Worm (Caenorhabditis elegans) whole organism, young adult: ENCODE data around the gene F08G12.3.

Source experiments
- dpff-1 ChIP-seq: sonication (generic microtip); optimal IDR thresholded peaks from 2 replicates; lab custom pipeline; 2017; ENCODE audit warnings: mild to moderate bottlenecking, missing genetic modification characterization, missing compliant biosample characterization
- let-526 ChIP-seq: fragments of 200-800 bp; sonication (Bioruptor generic); IDR thresholded peaks from 2 replicates; pipeline ENCODE4 v1.3.6; 2022; ENCODE audit warnings: missing genetic modification reagents, missing genetic modification characterization, missing compliant biosample characterization

DNA sequence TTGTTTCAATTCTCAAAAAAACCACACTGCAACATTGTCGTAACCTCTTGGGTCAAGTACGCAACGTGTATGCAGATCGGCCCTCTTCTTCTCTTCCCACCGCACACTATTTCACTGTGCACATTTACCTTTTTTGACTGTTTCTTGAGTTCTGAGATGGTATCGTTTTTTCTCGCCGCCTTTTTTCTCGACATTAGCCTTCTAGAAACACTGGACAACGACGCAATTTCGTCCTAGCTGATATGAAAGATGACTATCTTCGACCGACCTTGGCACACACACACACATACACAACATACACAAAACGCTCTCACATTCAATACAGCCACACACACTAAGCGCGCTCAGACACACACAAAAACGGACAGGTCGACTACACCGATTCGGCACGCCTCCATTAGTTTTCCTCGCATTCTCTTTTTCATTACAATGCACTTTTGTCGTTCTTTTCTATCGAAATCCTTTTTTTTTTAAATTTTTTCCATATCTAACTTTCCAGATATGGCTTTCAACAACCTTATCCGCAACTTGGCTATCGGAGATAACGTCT lies 39.4 kb downstream of the F08G12.3 start, which contains the start of gene aco-1:
- TF ChIP-seq let-526 (GFP tag; lab: Robert Waterston, UW) (no peak), dpff-1 (tag; lab: Kevin White, UChicago) (no peak)
